Fruit fly (Drosophila melanogaster) whole organism, embryonic: ENCODE measurements around the gene mei-P22.
A peak's percentile ranks its signal among the peaks of the same experiment; 100 is the strongest.

ENCODE experiments used
- BtbVII ChIP-seq: fragments of 200-800 bp; sonication (Bioruptor generic); optimal IDR thresholded peaks from 3 replicates; lab custom pipeline; 2017; ENCODE audit warnings: missing biosample characterization, mild to moderate bottlenecking, missing genetic modification characterization
- C15 ChIP-seq: fragments of 200-800 bp; sonication (Bioruptor generic); IDR thresholded peaks from 3 replicates; pipeline ENCODE4 v1.3.6; 2022; ENCODE audit warnings: missing biosample characterization, missing genetic modification characterization
- CG10543 ChIP-seq: fragments of 200-800 bp; sonication (Bioruptor generic); optimal IDR thresholded peaks from 3 replicates; lab custom pipeline; 2017; ENCODE audit warnings: missing biosample characterization, mild to moderate bottlenecking, missing genetic modification characterization, moderate library complexity
- CG11093 ChIP-seq: fragments of 200-800 bp; sonication (Bioruptor generic); IDR thresholded peaks from 3 replicates; pipeline ENCODE4 v1.3.6; 2022; ENCODE audit warnings: missing biosample characterization, missing genetic modification characterization
- CG13123 ChIP-seq: fragments of 200-800 bp; sonication (Bioruptor generic); optimal IDR thresholded peaks from 2 replicates; lab custom pipeline; 2016; ENCODE audit warnings: missing biosample characterization, missing genetic modification characterization
- CG15601 ChIP-seq: fragments of 200-800 bp; sonication (Bioruptor generic); optimal IDR thresholded peaks from 3 replicates; lab custom pipeline; 2019; ENCODE audit warnings: missing biosample characterization, mild to moderate bottlenecking, missing genetic modification characterization, moderate library complexity
- CG17568 ChIP-seq: fragments of 200-800 bp; sonication (Bioruptor generic); optimal IDR thresholded peaks from 2 replicates; lab custom pipeline; 2018; ENCODE audit warnings: missing biosample characterization, mild to moderate bottlenecking, missing genetic modification characterization, moderate library complexity
- CG18262 ChIP-seq: fragments of 200-800 bp; optimal IDR thresholded peaks from 3 replicates; lab custom pipeline; 2019; ENCODE audit warnings: missing biosample characterization, mild to moderate bottlenecking, missing genetic modification characterization, moderate library complexity
- CG31224 ChIP-seq: fragments of 200-800 bp; sonication (Bioruptor generic); IDR thresholded peaks from 2 replicates; pipeline ENCODE4 v1.3.6; 2022; ENCODE audit warnings: missing biosample characterization, missing genetic modification characterization
- CG3163 ChIP-seq: fragments of 200-800 bp; sonication (Bioruptor generic); optimal IDR thresholded peaks from 3 replicates; lab custom pipeline; 2016; ENCODE audit warnings: missing biosample characterization, missing genetic modification characterization
- CG42726 ChIP-seq: fragments of 200-800 bp; sonication (Bioruptor generic); IDR thresholded peaks from 2 replicates; pipeline ENCODE4 v1.3.6; 2022; ENCODE audit warnings: missing biosample characterization, missing genetic modification characterization; ENCODE audit not compliant: partially characterized antibody
- CG4360 ChIP-seq: fragments of 200-800 bp; sonication (Bioruptor generic); IDR thresholded peaks from 2 replicates; pipeline ENCODE4 v1.3.6; 2022; ENCODE audit warnings: missing biosample characterization, missing genetic modification characterization
- CG4854 ChIP-seq: fragments of 200-800 bp; sonication (Bioruptor generic); optimal IDR thresholded peaks from 2 replicates; lab custom pipeline; 2016; ENCODE audit warnings: missing biosample characterization, missing genetic modification characterization, inconsistent platforms
- CG6689 ChIP-seq: fragments of 200-800 bp; sonication (Bioruptor generic); IDR thresholded peaks from 2 replicates; pipeline ENCODE4 v1.3.6; 2022; ENCODE audit warnings: missing biosample characterization, missing genetic modification characterization
- CG8765 ChIP-seq: fragments of 200-800 bp; sonication (Bioruptor generic); IDR thresholded peaks from 2 replicates; pipeline ENCODE4 v1.3.6; 2022; ENCODE audit warnings: missing biosample characterization, missing genetic modification characterization
- CG8924 ChIP-seq: fragments of 200-800 bp; optimal IDR thresholded peaks from 3 replicates; lab custom pipeline; 2019; ENCODE audit warnings: missing biosample characterization, mild to moderate bottlenecking, missing genetic modification characterization, moderate library complexity
- CG9215 ChIP-seq: fragments of 200-800 bp; sonication (Bioruptor generic); IDR thresholded peaks from 2 replicates; pipeline ENCODE4 v1.3.6; 2022; ENCODE audit warnings: missing biosample characterization, missing genetic modification characterization
- Dp ChIP-seq: fragments of 200-800 bp; sonication (Bioruptor generic); optimal IDR thresholded peaks from 2 replicates; lab custom pipeline; 2018; ENCODE audit warnings: missing biosample characterization, mild to moderate bottlenecking, missing genetic modification characterization, moderate library complexity
- E2f1 ChIP-seq: fragments of 200-800 bp; sonication (Bioruptor generic); IDR thresholded peaks from 2 replicates; pipeline ENCODE4 v1.3.6; 2022; ENCODE audit warnings: missing biosample characterization, missing genetic modification characterization
- Elba2 ChIP-seq: fragments of 200-800 bp; sonication (Bioruptor generic); optimal IDR thresholded peaks from 3 replicates; lab custom pipeline; 2016; ENCODE audit warnings: missing biosample characterization, missing genetic modification characterization
- Hey ChIP-seq: fragments of 200-800 bp; sonication (Bioruptor generic); optimal IDR thresholded peaks from 3 replicates; lab custom pipeline; 2018; ENCODE audit warnings: missing biosample characterization, mild to moderate bottlenecking, missing genetic modification characterization
- HmgZ ChIP-seq: fragments of 200-800 bp; sonication (Bioruptor generic); optimal IDR thresholded peaks from 2 replicates; lab custom pipeline; 2018; ENCODE audit warnings: missing biosample characterization, mild to moderate bottlenecking, missing genetic modification characterization
- Hmr ChIP-seq: fragments of 200-800 bp; sonication (Bioruptor generic); optimal IDR thresholded peaks from 3 replicates; lab custom pipeline; 2017; ENCODE audit warnings: mild to moderate bottlenecking, missing biosample characterization, missing genetic modification reagents, missing genetic modification characterization
- Hmx ChIP-seq: fragments of 200-800 bp; sonication (Bioruptor generic); optimal IDR thresholded peaks from 2 replicates; lab custom pipeline; 2016; ENCODE audit warnings: missing biosample characterization, missing genetic modification characterization
- Jarid2 ChIP-seq: fragments of 200-800 bp; sonication (Bioruptor generic); optimal IDR thresholded peaks from 3 replicates; lab custom pipeline; 2017; ENCODE audit warnings: mild to moderate bottlenecking, missing biosample characterization, missing genetic modification reagents, missing genetic modification characterization
- MESR4 ChIP-seq: fragments of 200-800 bp; sonication (Bioruptor generic); optimal IDR thresholded peaks from 2 replicates; lab custom pipeline; 2018; ENCODE audit warnings: missing biosample characterization, mild to moderate bottlenecking, missing genetic modification characterization, moderate library complexity
- Meics ChIP-seq: fragments of 200-800 bp; sonication (Bioruptor generic); optimal IDR thresholded peaks from 2 replicates; lab custom pipeline; 2017; ENCODE audit warnings: missing biosample characterization, mild to moderate bottlenecking, missing genetic modification characterization
- Nf-YB ChIP-seq: fragments of 200-800 bp; sonication (Bioruptor generic); optimal IDR thresholded peaks from 3 replicates; lab custom pipeline; 2019; ENCODE audit warnings: missing biosample characterization, mild to moderate bottlenecking, missing genetic modification characterization, moderate library complexity
- Opbp ChIP-seq: fragments of 200-800 bp; sonication (Bioruptor generic); IDR thresholded peaks from 3 replicates; pipeline ENCODE4 v1.3.6; 2022; ENCODE audit warnings: missing biosample characterization, missing genetic modification characterization; ENCODE audit not compliant: partially characterized antibody
- Sox100B ChIP-seq: fragments of 200-800 bp; sonication (Bioruptor generic); optimal IDR thresholded peaks from 3 replicates; lab custom pipeline; 2018; ENCODE audit warnings: missing biosample characterization, mild to moderate bottlenecking, missing genetic modification characterization
- crp ChIP-seq, 2 experiments: fragments of 200-800 bp; sonication (Bioruptor generic); optimal IDR thresholded peaks; 2 replicates in 1 of 2; 3 replicates in 1 of 2; lab custom pipeline; 2017; ENCODE audit warnings: missing biosample characterization in 2 of 2, missing genetic modification characterization in 2 of 2, mild to moderate bottlenecking in 1 of 2, moderate library complexity in 1 of 2
- en ChIP-seq: fragments of 200-800 bp; sonication (Bioruptor generic); optimal IDR thresholded peaks from 2 replicates; lab custom pipeline; 2016; ENCODE audit warnings: missing biosample characterization, missing genetic modification characterization
- esg ChIP-seq: fragments of 200-800 bp; sonication (Bioruptor generic); conservative IDR thresholded peaks from 2 replicates; pipeline ENCODE4 v1.3.6; 2022; ENCODE audit warnings: missing biosample characterization, missing genetic modification characterization
- eve ChIP-seq, 2 experiments: fragments of >200 bp; optimal IDR thresholded peaks; 2 replicates each; lab custom pipeline; 2017; ENCODE audit warnings: missing biosample characterization in 2 of 2, missing genetic modification characterization in 2 of 2
- exex ChIP-seq: fragments of 200-800 bp; sonication (Bioruptor generic); optimal IDR thresholded peaks from 4 replicates; lab custom pipeline; 2018; ENCODE audit warnings: missing biosample characterization, mild to moderate bottlenecking, missing genetic modification characterization, moderate library complexity
- gce ChIP-seq: fragments of 200-800 bp; sonication (Bioruptor generic); IDR thresholded peaks from 3 replicates; pipeline ENCODE4 v1.3.6; 2022; ENCODE audit warnings: missing biosample characterization, missing genetic modification characterization
- insv ChIP-seq, 2 experiments: fragments of 200-800 bp; sonication (Bioruptor generic); optimal IDR thresholded peaks; 3 replicates each; lab custom pipeline; 2016 to 2018; ENCODE audit warnings: missing biosample characterization in 2 of 2, missing genetic modification characterization in 2 of 2
- ken ChIP-seq: fragments of 200-800 bp; sonication (Bioruptor generic); IDR thresholded peaks from 3 replicates; pipeline ENCODE4 v1.3.6; 2022; ENCODE audit warnings: missing biosample characterization, missing genetic modification characterization
- luna ChIP-seq: fragments of 200-800 bp; sonication (Bioruptor generic); optimal IDR thresholded peaks from 2 replicates; lab custom pipeline; 2016; ENCODE audit warnings: missing biosample characterization, missing genetic modification characterization
- oc ChIP-seq: fragments of 200-800 bp; sonication (Bioruptor generic); optimal IDR thresholded peaks from 2 replicates; lab custom pipeline; 2018; ENCODE audit warnings: missing biosample characterization, mild to moderate bottlenecking, missing genetic modification characterization, moderate library complexity
- pho ChIP-seq: fragments of 200-800 bp; sonication (Bioruptor generic); optimal IDR thresholded peaks from 2 replicates; lab custom pipeline; 2016; ENCODE audit warnings: missing biosample characterization, missing genetic modification characterization
- pzg ChIP-seq: fragments of 200-800 bp; sonication (Bioruptor generic); optimal IDR thresholded peaks from 3 replicates; lab custom pipeline; 2018; ENCODE audit warnings: missing biosample characterization, mild to moderate bottlenecking, missing genetic modification characterization, moderate library complexity
- rib ChIP-seq: fragments of 200-800 bp; sonication (Bioruptor generic); IDR thresholded peaks from 2 replicates; pipeline ENCODE4 v1.3.6; 2022; ENCODE audit warnings: missing biosample characterization, missing genetic modification characterization
- ro ChIP-seq: fragments of 200-800 bp; sonication (Bioruptor generic); IDR thresholded peaks from 2 replicates; pipeline ENCODE4 v1.3.6; 2022; ENCODE audit warnings: missing biosample characterization, missing genetic modification characterization
- schlank ChIP-seq: fragments of 200-800 bp; sonication (Bioruptor generic); optimal IDR thresholded peaks from 2 replicates; lab custom pipeline; 2018; ENCODE audit warnings: missing biosample characterization, mild to moderate bottlenecking, missing genetic modification characterization
- slbo ChIP-seq: fragments of 200-800 bp; sonication (Bioruptor generic); IDR thresholded peaks from 2 replicates; pipeline ENCODE4 v1.3.6; 2022; ENCODE audit warnings: missing biosample characterization, missing genetic modification characterization
- sob ChIP-seq: fragments of 200-800 bp; sonication (Bioruptor generic); IDR thresholded peaks from 2 replicates; pipeline ENCODE4 v1.3.6; 2022; ENCODE audit warnings: missing biosample characterization, missing genetic modification characterization
- sqz ChIP-seq: fragments of 200-800 bp; sonication (Bioruptor generic); optimal IDR thresholded peaks from 3 replicates; lab custom pipeline; 2018; ENCODE audit warnings: missing biosample characterization, mild to moderate bottlenecking, missing genetic modification characterization
- stwl ChIP-seq: fragments of 200-800 bp; sonication (Bioruptor generic); optimal IDR thresholded peaks from 3 replicates; lab custom pipeline; 2018; ENCODE audit warnings: missing biosample characterization, mild to moderate bottlenecking, missing genetic modification characterization, moderate library complexity
- vnd ChIP-seq: fragments of 200-800 bp; sonication (Bioruptor generic); IDR thresholded peaks from 3 replicates; pipeline ENCODE4 v1.3.6; 2022; ENCODE audit warnings: missing biosample characterization, missing genetic modification characterization; ENCODE audit not compliant: partially characterized antibody

mei-P22 gene

DNA sequence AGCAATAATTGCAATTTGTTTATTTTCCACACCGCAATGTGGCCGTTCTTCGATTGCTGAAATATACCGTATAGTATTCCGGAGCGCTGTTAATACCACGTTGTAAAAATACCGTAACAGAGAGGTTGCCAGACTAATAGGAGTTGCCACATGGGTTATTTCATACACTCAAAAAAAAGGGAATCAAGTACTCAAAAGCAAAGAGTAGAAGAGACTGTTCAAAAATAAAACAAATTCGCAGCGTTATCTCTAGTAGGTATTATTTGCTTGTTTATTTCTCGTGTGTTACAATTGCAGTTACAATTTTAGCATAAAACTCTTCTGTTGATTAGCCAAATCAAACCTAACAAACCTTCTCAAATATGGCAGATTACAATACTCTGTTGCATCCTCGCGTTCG is 6.3 kb downstream of the mei-P22 start, which contains the start of gene MED4 (continued):
- TF ChIP-seq CG15601 (tag; lab: Kevin White, UChicago) (peak; percentile 66), gce (GFP tag; lab: Robert Waterston, UW) (0 out of 3 replicates have a peak, but pooled peaks have one; percentile 52), CG42726 (no peak), crp (GFP tag; optimal IDR thresholded peaks at IDR 0.05; lab: Kevin White, UChicago) (peak in 1 of 2 experiments; percentile 31), insv (GFP tag; optimal IDR thresholded peaks at IDR 0.05; lab: Kevin White, UChicago) (peak in 1 of 2 experiments; percentile 17), CG8765 (GFP tag; lab: Robert Waterston, UW) (no peak), Hmr (peak; percentile 88), rib (peak; percentile 64; the same call in 1 of the 2 replicates), CG17568 (GFP tag; lab: Kevin White, UChicago) (no peak), CG31224 (GFP tag; lab: Robert Waterston, UW) (peak; percentile 71), luna (GFP tag; lab: Kevin White, UChicago) (peak; percentile 70), Sox100B (GFP tag; lab: Kevin White, UChicago) (no peak), Meics (GFP tag; lab: Kevin White, UChicago) (peak; percentile 79), CG10543 (peak; percentile 25), vnd (no peak), CG9215 (GFP tag; lab: Robert Waterston, UW) (peak; percentile 63), CG13123 (peak; percentile 71), ken (GFP tag; lab: Robert Waterston, UW) (peak; percentile 75), slbo (GFP tag; lab: Robert Waterston, UW) (peak; percentile 91), eve (GFP tag; optimal IDR thresholded peaks at IDR 0.05; lab: Kevin White, UChicago) (no peak), stwl (tag; lab: Kevin White, UChicago) (peak; percentile 76), oc (tag; lab: Kevin White, UChicago) (peak; percentile 49), CG4360 (GFP tag; lab: Robert Waterston, UW) (peak; percentile 12; the same call in 1 of the 2 replicates), sob (peak; percentile 82), HmgZ (tag; lab: Kevin White, UChicago) (peak; percentile 87), esg (peak; percentile 67), pho (peak; percentile 86), CG11093 (no peak; the same call in 2 of the 3 replicates), CG3163 (peak; percentile 72), CG18262 (tag; lab: Kevin White, UChicago) (peak; percentile 61), Dp (peak; percentile 45), Hmx (GFP tag; lab: Kevin White, UChicago) (peak; percentile 14), Nf-YB (peak; percentile 47), Jarid2 (GFP tag; lab: Kevin White, UChicago) (no peak), ro (no peak), Elba2 (GFP tag; lab: Kevin White, UChicago) (no peak), CG6689 (GFP tag; lab: Robert Waterston, UW) (0 out of 2 replicates have a peak, but pooled peaks have one; percentile 53), exex (no peak), Hey (tag; lab: Kevin White, UChicago) (no peak), CG4854 (GFP tag; lab: Kevin White, UChicago) (peak; percentile 69), MESR4 (GFP tag; lab: Kevin White, UChicago) (peak; percentile 82), pzg (peak; percentile 95), en (peak; percentile 76), C15 (GFP tag; lab: Robert Waterston, UW) (peak; percentile 41; the same call in 1 of the 3 replicates), CG8924 (tag; lab: Kevin White, UChicago) (peak; percentile 82), E2f1 (GFP tag; lab: Robert Waterston, UW) (peak; percentile 72), sqz (GFP tag; lab: Kevin White, UChicago) (no peak), BtbVII (peak; percentile 75), schlank (peak; percentile 51), Opbp (GFP tag; lab: Robert Waterston, UW) (peak; percentile 48; the same call in 1 of the 3 replicates)
